Fruit fly (Drosophila melanogaster): ENCODE results near the gene sds22.

Gene sds22

dm6 chr3R:17391313-17391845, at the start of gene sds22, which contains the start of gene Brf (continued):
- TF ChIP-seq CG10654 (GFP tag; optimal IDR thresholded peaks at IDR 0.05) (peak; percentile 95), ap (GFP tag; IDR thresholded peaks at IDR 0.05) (peak; percentile 73), Side (GFP tag; optimal IDR thresholded peaks at IDR 0.05) (peak; percentile 94), sna (GFP tag; IDR thresholded peaks at IDR 0.05; ENCODE audit: partially characterized antibody) (peak; percentile 72; the same call in 1 of the 2 replicates), chif (GFP tag; optimal IDR thresholded peaks at IDR 0.05) (peak; percentile 95 to 96), CG1792 (GFP tag; optimal IDR thresholded peaks at IDR 0.05) (peak; percentile 93), ems (GFP tag; optimal IDR thresholded peaks at IDR 0.05) (peak; percentile 96), CG15696 (tag; optimal IDR thresholded peaks at IDR 0.05) (peak; percentile 98), CG12104 (GFP tag; optimal IDR thresholded peaks at IDR 0.05) (peak; percentile 94), CG10462 (GFP tag; optimal IDR thresholded peaks at IDR 0.05) (peak; percentile 93), CG18764 (GFP tag; optimal IDR thresholded peaks at IDR 0.05) (peak; percentile 95), CG1603 (tag; optimal IDR thresholded peaks at IDR 0.05) (peak; percentile 93), psq (GFP tag; optimal IDR thresholded peaks at IDR 0.05) (peak; percentile 85), ERR (GFP tag; optimal IDR thresholded peaks at IDR 0.05) (peak; percentile 89), danr (GFP tag; IDR thresholded peaks at IDR 0.05) (peak; percentile 87), CG6683 (GFP tag; optimal IDR thresholded peaks at IDR 0.05) (peak; percentile 82), CG1602 (GFP tag; optimal IDR thresholded peaks at IDR 0.05) (peak; percentile 97), insv (GFP tag; optimal IDR thresholded peaks at IDR 0.05) (peak in 1 of 2 experiments; percentile 78), CG10565 (GFP tag; optimal IDR thresholded peaks at IDR 0.05) (peak; percentile 88), ase (GFP tag; IDR thresholded peaks at IDR 0.05) (peak; percentile 92), Scr (GFP tag; IDR thresholded peaks at IDR 0.05; ENCODE audit: partially characterized antibody) (peak; percentile 86), so (GFP tag; IDR thresholded peaks at IDR 0.05) (peak; percentile 87), Ada2b (GFP tag; IDR thresholded peaks at IDR 0.05) (peak; percentile 89), Dbx (GFP tag; IDR thresholded peaks at IDR 0.05) (peak; percentile 96), jing (GFP tag; optimal IDR thresholded peaks at IDR 0.05) (peak; percentile 86), Nf-YC (tag; optimal IDR thresholded peaks at IDR 0.05) (peak; percentile 89), CG9437 (GFP tag; optimal IDR thresholded peaks at IDR 0.05) (peak; percentile 88), sug (tag; optimal IDR thresholded peaks at IDR 0.05) (peak; percentile 97), CG10321 (GFP tag; IDR thresholded peaks at IDR 0.05) (peak; percentile 61; the same call in 1 of the 2 replicates), Usf (GFP tag; optimal IDR thresholded peaks at IDR 0.05) (peak; percentile 93), sens-2 (GFP tag; IDR thresholded peaks at IDR 0.05) (peak; percentile 87; the same call in 1 of the 2 replicates), jigr1 (GFP tag; IDR thresholded peaks at IDR 0.05) (peak; percentile 86; the same call in 2 of the 3 replicates), fd102C (GFP tag; optimal IDR thresholded peaks at IDR 0.05) (peak; percentile 67), CG16813 (GFP tag; IDR thresholded peaks at IDR 0.05; ENCODE audit: partially characterized antibody) (peak; percentile 87), Bteb2 (GFP tag; optimal IDR thresholded peaks at IDR 0.05) (peak; percentile 94), phol (tag; optimal IDR thresholded peaks at IDR 0.05) (peak; percentile 96), prd (optimal IDR thresholded peaks at IDR 0.05) (no peak), prd (GFP tag; IDR thresholded peaks at IDR 0.05) (peak; percentile 97), CG12236 (GFP tag; optimal IDR thresholded peaks at IDR 0.05) (peak; percentile 88), CG12744 (GFP tag; optimal IDR thresholded peaks at IDR 0.05) (peak; percentile 93), Nf-YA (GFP tag; IDR thresholded peaks at IDR 0.05) (peak; percentile 73; the same call in 1 of the 2 replicates), dm (GFP tag; optimal IDR thresholded peaks at IDR 0.05) (peak; percentile 95), CkIIα-i1 (GFP tag; IDR thresholded peaks at IDR 0.05) (no peak), cwo (GFP tag; optimal IDR thresholded peaks at IDR 0.05) (peak; percentile 84), ato (GFP tag; IDR thresholded peaks at IDR 0.05; ENCODE audit: partially characterized antibody) (no peak), CG10147 (GFP tag; optimal IDR thresholded peaks at IDR 0.05) (peak; percentile 96), CG14965 (GFP tag; optimal IDR thresholded peaks at IDR 0.05; ENCODE audit: borderline replicate concordance) (peak; percentile 48), Antp (GFP tag; optimal IDR thresholded peaks at IDR 0.05) (peak; percentile 93), sob (GFP tag; IDR thresholded peaks at IDR 0.05) (peak; percentile 96), Mes4 (GFP tag; optimal IDR thresholded peaks at IDR 0.05) (peak; percentile 87)

Data from whole organism, embryonic.